Fruit fly (Drosophila melanogaster): Measurements from ENCODE around the gene CG17738.
A peak's percentile ranks its signal among the peaks of the same experiment; 100 is the strongest.

Gene CG17738

dm6 chr3R:12229113-12229512 lies 41.6 kb upstream of the CG17738 start, which contains the start of gene CG3916:
CG3916 (plus strand) TSS chr3R:12229413.
- peak; percentile 48 for TF ChIP-seq svp (GFP tag)
- TF ChIP-seq topi (GFP tag; optimal IDR thresholded peaks at IDR 0.05), result no peak

DNA sequence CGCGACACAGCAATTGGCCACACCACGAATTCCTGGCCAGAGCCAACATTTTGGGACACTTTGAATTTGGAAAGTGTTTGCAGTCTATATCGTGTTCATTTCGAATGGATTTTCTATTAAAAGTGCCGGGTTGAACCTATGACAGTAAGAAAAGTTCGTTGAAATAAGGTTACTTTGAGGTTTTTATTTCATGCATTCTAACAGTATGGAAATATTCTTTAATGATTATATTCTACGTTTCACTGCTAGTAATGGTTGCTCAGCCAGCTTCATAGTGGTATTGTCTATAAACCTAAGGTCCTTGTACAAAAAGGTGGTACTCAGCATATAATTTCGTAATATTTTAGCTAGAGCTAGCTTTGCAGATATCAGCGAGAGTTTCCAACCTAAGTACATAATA lies 38.1 kb upstream of the CG17738 start, which contains the start of gene Pglym87:
Gene Pglym87 (minus strand): TSS at position 101 of the 400 bp plus-strand sequence.
- TF ChIP-seq Smox (GFP tag; optimal IDR thresholded peaks at IDR 0.05), result no peak
- no peak for TF ChIP-seq spab (GFP tag; optimal IDR thresholded peaks at IDR 0.05)
- TF ChIP-seq dsx (GFP tag; optimal IDR thresholded peaks at IDR 0.05; ENCODE audit: poor library complexity, severe bottlenecking), result no peak
- TF ChIP-seq Ets96B (tag; optimal IDR thresholded peaks at IDR 0.05), result no peak

dm6 chr3R:12234584-12234983 lies 36.1 kb upstream of the CG17738 start, which contains the start of gene Cyp313a5:
Cyp313a5 (minus strand) TSS chr3R:12234684.
- TF ChIP-seq dac (GFP tag; optimal IDR thresholded peaks at IDR 0.05), result no peak
- no peak for TF ChIP-seq CG6163 (GFP tag; IDR thresholded peaks at IDR 0.05)
- TF ChIP-seq CG11762 (GFP tag; optimal IDR thresholded peaks at IDR 0.05; ENCODE audit: insufficient read depth), result no peak
- TF ChIP-seq fd59A (GFP tag; optimal IDR thresholded peaks at IDR 0.05), result no peak
- TF ChIP-seq Hr39 (GFP tag; optimal IDR thresholded peaks at IDR 0.05), result no peak
- no peak for TF ChIP-seq Lpt (GFP tag; optimal IDR thresholded peaks at IDR 0.05)
- TF ChIP-seq spab (GFP tag; optimal IDR thresholded peaks at IDR 0.05), result no peak
- no peak for TF ChIP-seq CG6808 (GFP tag; optimal IDR thresholded peaks at IDR 0.05)
- TF ChIP-seq CG1621 (tag; optimal IDR thresholded peaks at IDR 0.05), result no peak
- TF ChIP-seq dsx (GFP tag; optimal IDR thresholded peaks at IDR 0.05; ENCODE audit: poor library complexity, severe bottlenecking), result no peak
- TF ChIP-seq fkh (GFP tag; optimal IDR thresholded peaks at IDR 0.05), result no peak
- no peak for TF ChIP-seq CG6792 (GFP tag; optimal IDR thresholded peaks at IDR 0.05)
- no peak for TF ChIP-seq Hr38 (GFP tag; optimal IDR thresholded peaks at IDR 0.05)
- TF ChIP-seq Hr4 (GFP tag; optimal IDR thresholded peaks at IDR 0.05), result no peak
- no peak for TF ChIP-seq salr (GFP tag; optimal IDR thresholded peaks at IDR 0.05)
- no peak for TF ChIP-seq vri (GFP tag; optimal IDR thresholded peaks at IDR 0.05)
- no peak for TF ChIP-seq Smox (GFP tag; optimal IDR thresholded peaks at IDR 0.05)
- no peak for TF ChIP-seq CG3032 (tag; optimal IDR thresholded peaks at IDR 0.05)
- no peak for TF ChIP-seq ss (GFP tag; optimal IDR thresholded peaks at IDR 0.05)

- TF ChIP-seq topi (GFP tag; optimal IDR thresholded peaks at IDR 0.05) (no peak), Hr39 (GFP tag; optimal IDR thresholded peaks at IDR 0.05) (no peak), CG8319 (GFP tag; optimal IDR thresholded peaks at IDR 0.05) (no peak), fd85E (GFP tag; optimal IDR thresholded peaks at IDR 0.05) (no peak), ss (GFP tag; optimal IDR thresholded peaks at IDR 0.05) (no peak), achi (GFP tag; optimal IDR thresholded peaks at IDR 0.05) (no peak), spab (GFP tag; optimal IDR thresholded peaks at IDR 0.05) (no peak), Ets21C (GFP tag; optimal IDR thresholded peaks at IDR 0.05) (no peak), CG9139 (GFP tag; optimal IDR thresholded peaks at IDR 0.05) (no peak)
Measured at dm6 chr3R:12236804-12237203, 33.9 kb upstream of the CG17738 start, which contains the start of gene Cyp313a2. Cyp313a2 (minus strand) TSS chr3R:12236904.

- TF ChIP-seq CG32006 (GFP tag; optimal IDR thresholded peaks at IDR 0.05) (no peak), Met (GFP tag; optimal IDR thresholded peaks at IDR 0.05) (no peak), Hr38 (GFP tag; optimal IDR thresholded peaks at IDR 0.05) (no peak), Eip78C (GFP tag) (no peak), CG1621 (tag; optimal IDR thresholded peaks at IDR 0.05) (no peak), svp (GFP tag) (no peak), Smox (GFP tag; optimal IDR thresholded peaks at IDR 0.05) (no peak), CG31627 (GFP tag; optimal IDR thresholded peaks at IDR 0.05) (no peak), Hr39 (GFP tag; optimal IDR thresholded peaks at IDR 0.05) (no peak), cyc (GFP tag; optimal IDR thresholded peaks at IDR 0.05) (no peak)
Measured at dm6 chr3R:12239166-12239565, 31.5 kb upstream of the CG17738 start, which contains the start of gene Cyp313a3. Cyp313a3 (minus strand) TSS chr3R:12239266.
